Fruit fly (Drosophila melanogaster): Measurements from ENCODE around the gene CG7290.

CG7290 gene

DNA sequence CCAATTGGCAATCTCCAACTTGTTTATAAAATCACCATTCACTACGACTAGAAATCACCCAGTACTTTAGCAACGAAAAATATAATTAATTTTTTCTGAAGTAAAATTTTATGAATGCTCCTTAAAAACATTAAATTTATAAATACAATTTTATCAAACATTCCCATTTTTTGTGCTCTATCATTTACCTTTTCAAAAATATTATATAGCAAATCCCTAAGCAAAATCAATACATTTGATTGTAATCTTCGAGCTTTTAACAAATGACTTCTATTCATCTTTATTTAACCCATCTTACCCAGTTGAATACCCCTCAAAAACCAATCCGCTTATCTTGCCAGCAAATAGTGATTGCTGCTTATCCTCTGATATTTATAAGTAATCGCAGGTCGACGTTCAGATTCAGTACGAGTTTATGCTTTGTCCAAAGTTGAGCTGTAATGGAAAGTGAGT lies 15.6 kb upstream of the CG7290 start, which contains the start of gene CG17145 (continued):
- no peak for TF ChIP-seq peb (GFP tag; IDR thresholded peaks at IDR 0.05)
- TF ChIP-seq dysf (GFP tag; IDR thresholded peaks at IDR 0.05) = peak; percentile 54; the same call in 2 of the 3 replicates
- TF ChIP-seq Gsc (GFP tag; IDR thresholded peaks at IDR 0.05) = no peak
- no peak for TF ChIP-seq CG11456 (GFP tag; IDR thresholded peaks at IDR 0.05)
- no peak for TF ChIP-seq CG8290 (GFP tag; optimal IDR thresholded peaks at IDR 0.05)
- no peak for TF ChIP-seq CG8290 (tag; optimal IDR thresholded peaks at IDR 0.05)
- no peak for TF ChIP-seq Adf1 (GFP tag; IDR thresholded peaks at IDR 0.05)
- peak; percentile 50 for TF ChIP-seq Hand (GFP tag; optimal IDR thresholded peaks at IDR 0.05)
- TF ChIP-seq lab (GFP tag; optimal IDR thresholded peaks at IDR 0.05) = peak; percentile 68
- TF ChIP-seq Awh (GFP tag; IDR thresholded peaks at IDR 0.05) = no peak
- TF ChIP-seq CG12769 (tag; optimal IDR thresholded peaks at IDR 0.05) = no peak
- TF ChIP-seq CG11560 (tag; IDR thresholded peaks at IDR 0.05) = no peak
- TF ChIP-seq sqz (GFP tag; optimal IDR thresholded peaks at IDR 0.05) = no peak
- no peak for TF ChIP-seq en (GFP tag; optimal IDR thresholded peaks at IDR 0.05)
- no peak for TF ChIP-seq CG4820 (GFP tag; optimal IDR thresholded peaks at IDR 0.05)
- TF ChIP-seq row (GFP tag; IDR thresholded peaks at IDR 0.05) = peak; percentile 51; the same call in 2 of the 3 replicates
- no peak for TF ChIP-seq klu (GFP tag; IDR thresholded peaks at IDR 0.05)
- no peak for TF ChIP-seq hkb (optimal IDR thresholded peaks at IDR 0.05)
- TF ChIP-seq hkb (GFP tag; IDR thresholded peaks at IDR 0.05) = no peak
- TF ChIP-seq psq (GFP tag; optimal IDR thresholded peaks at IDR 0.05) = no peak
- no peak for TF ChIP-seq HLH54F (GFP tag; optimal IDR thresholded peaks at IDR 0.05)
- TF ChIP-seq CG15479 (GFP tag; optimal IDR thresholded peaks at IDR 0.05) = no peak
- TF ChIP-seq toy (GFP tag; IDR thresholded peaks at IDR 0.05) = no peak
- TF ChIP-seq nau (GFP tag; optimal IDR thresholded peaks at IDR 0.05) = no peak
- no peak for TF ChIP-seq Mad (GFP tag; optimal IDR thresholded peaks at IDR 0.05)
- no peak for TF ChIP-seq dm (GFP tag; optimal IDR thresholded peaks at IDR 0.05)
- no peak for TF ChIP-seq ranshi (GFP tag; IDR thresholded peaks at IDR 0.05)
- TF ChIP-seq knrl (GFP tag; IDR thresholded peaks at IDR 0.05; ENCODE audit: partially characterized antibody) = no peak
- TF ChIP-seq Dll (GFP tag; IDR thresholded peaks at IDR 0.05; ENCODE audit: partially characterized antibody) = no peak
- TF ChIP-seq Dip3 (GFP tag; optimal IDR thresholded peaks at IDR 0.05) = no peak
- no peak for TF ChIP-seq pb (GFP tag; optimal IDR thresholded peaks at IDR 0.05)
- TF ChIP-seq B-H2 (GFP tag; optimal IDR thresholded peaks at IDR 0.05) = no peak
- no peak for TF ChIP-seq Poxn (GFP tag; IDR thresholded peaks at IDR 0.05)
- TF ChIP-seq yki (optimal IDR thresholded peaks at IDR 0.05) = no peak
- no peak for TF ChIP-seq CG4854 (GFP tag; optimal IDR thresholded peaks at IDR 0.05)
- no peak for TF ChIP-seq CG1233 (GFP tag; optimal IDR thresholded peaks at IDR 0.05)
- no peak for TF ChIP-seq sisA (GFP tag; IDR thresholded peaks at IDR 0.05)
- TF ChIP-seq maf-S (GFP tag; optimal IDR thresholded peaks at IDR 0.05) = no peak
- no peak for TF ChIP-seq CG13296 (GFP tag; optimal IDR thresholded peaks at IDR 0.05)
- TF ChIP-seq disco-r (GFP tag; optimal IDR thresholded peaks at IDR 0.05) = no peak
- TF ChIP-seq CG10565 (GFP tag; optimal IDR thresholded peaks at IDR 0.05) = no peak
- no peak for TF ChIP-seq CG14710 (tag; optimal IDR thresholded peaks at IDR 0.05)
- TF ChIP-seq CG12744 (GFP tag; optimal IDR thresholded peaks at IDR 0.05) = no peak
- no peak for TF ChIP-seq Sin3A (optimal IDR thresholded peaks at IDR 0.05)
- peak; percentile 22 for TF ChIP-seq lilli (GFP tag; optimal IDR thresholded peaks at IDR 0.05)
- no peak for TF ChIP-seq Dfd (GFP tag; optimal IDR thresholded peaks at IDR 0.05)
- TF ChIP-seq CTCF (GFP tag; optimal IDR thresholded peaks at IDR 0.05) = no peak
- no peak for TF ChIP-seq HLH4C (GFP tag; IDR thresholded peaks at IDR 0.05; ENCODE audit: partially characterized antibody)
- no peak for TF ChIP-seq unpg (GFP tag; optimal IDR thresholded peaks at IDR 0.05)
- no peak for TF ChIP-seq bsh (GFP tag; optimal IDR thresholded peaks at IDR 0.05)
- no peak for TF ChIP-seq CG11696 (GFP tag; IDR thresholded peaks at IDR 0.05)
- no peak for TF ChIP-seq chm (GFP tag; IDR thresholded peaks at IDR 0.05)
- TF ChIP-seq CG10267 (tag; optimal IDR thresholded peaks at IDR 0.05) = no peak
- TF ChIP-seq CG10147 (GFP tag; optimal IDR thresholded peaks at IDR 0.05) = no peak

All from whole organism, embryonic.